Worm (Caenorhabditis elegans) whole organism, L1 larva: ENCODE data around the gene C10B5.3.

Experiments used
- C16A3.4 ChIP-seq: fragments of 150-350 bp; optimal IDR thresholded peaks from 2 replicates; lab custom pipeline; 2014; ENCODE audit warnings: missing biosample characterization, missing genetic modification characterization
- ama-1 ChIP-seq: fragments of 150-350 bp; optimal IDR thresholded peaks from 2 replicates; lab custom pipeline; 2014
- elt-3 ChIP-seq, 6 experiments: fragments of 150-350 bp in 1 of 6; sonication (generic microtip); optimal IDR thresholded peaks; 2 replicates each; lab custom pipeline; 2017 to 2018; ENCODE audit warnings: missing biosample characterization in 6 of 6, missing genetic modification characterization in 6 of 6, inconsistent platforms in 1 of 6
- lin-15B ChIP-seq: fragments of 150-350 bp; sonication (generic microtip); optimal IDR thresholded peaks from 3 replicates; lab custom pipeline; 2014; ENCODE audit warnings: missing biosample characterization, missing genetic modification characterization
- nhr-76 ChIP-seq: sonication (generic microtip); optimal IDR thresholded peaks from 2 replicates; lab custom pipeline; 2017; ENCODE audit warnings: missing biosample characterization, missing genetic modification characterization

ce11 chrV:8555955-8556354 is 32.0 kb downstream of the C10B5.3 start:
- TF ChIP-seq elt-3 (tag; optimal IDR thresholded peaks at IDR 0.05; lab: Kevin White, UChicago) (no peak), ama-1 (lab: Kevin White, UChicago) (no peak), lin-15B (no peak), nhr-76 (no peak), C16A3.4 (tag; lab: Kevin White, UChicago) (no peak)
